Fruit fly (Drosophila melanogaster): Measurements from ENCODE around the gene CG15546.

Gene CG15546

DNA sequence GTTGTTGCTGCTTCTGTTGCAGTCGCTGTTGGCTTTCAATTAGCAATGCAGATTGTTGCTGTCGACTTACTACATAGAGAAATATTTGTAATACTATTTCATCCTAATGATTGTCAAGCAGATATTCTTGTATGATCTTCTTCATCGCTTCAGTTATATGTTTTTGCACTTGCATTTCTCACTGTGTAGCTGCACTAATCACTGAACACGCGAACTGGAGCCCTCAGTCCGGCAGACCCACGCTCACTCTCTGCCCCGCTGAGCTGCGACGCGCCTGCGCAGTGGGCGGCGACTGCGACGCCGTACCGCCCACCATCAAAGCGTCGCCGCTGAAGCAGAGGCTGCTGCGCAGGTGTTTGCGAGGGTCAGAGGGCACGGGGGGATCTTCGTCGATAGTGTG is 1.3 kb downstream of the CG15546 start (continued):
- TF ChIP-seq vvl (GFP tag; IDR thresholded peaks at IDR 0.05) (0 out of 2 replicates have a peak, but pooled peaks have one; percentile 28), CG13424 (tag; optimal IDR thresholded peaks at IDR 0.05) (peak; percentile 1), sens-2 (GFP tag; IDR thresholded peaks at IDR 0.05) (0 out of 2 replicates have a peak, but pooled peaks have one; percentile 34), Xbp1 (GFP tag; optimal IDR thresholded peaks at IDR 0.05) (peak; percentile 11), grau (tag; optimal IDR thresholded peaks at IDR 0.05) (peak; percentile 25), CG14441 (GFP tag; IDR thresholded peaks at IDR 0.05) (0 out of 2 replicates have a peak, but pooled peaks have one; percentile 6), CG10979 (tag; optimal IDR thresholded peaks at IDR 0.05) (peak; percentile 28), ci (GFP tag; IDR thresholded peaks at IDR 0.05) (peak; percentile 63; the same call in 2 of the 3 replicates), CG9932 (GFP tag; IDR thresholded peaks at IDR 0.05) (no peak), dpn (GFP tag; optimal IDR thresholded peaks at IDR 0.05) (peak in 1 of 2 experiments; percentile 1), gsb-n (tag; optimal IDR thresholded peaks at IDR 0.05) (peak; percentile 21), ewg (GFP tag; optimal IDR thresholded peaks at IDR 0.05) (peak; percentile 38), CG2129 (GFP tag; IDR thresholded peaks at IDR 0.05; ENCODE audit: partially characterized antibody) (no peak), CG1603 (tag; optimal IDR thresholded peaks at IDR 0.05) (peak; percentile 44), CG6791 (GFP tag; IDR thresholded peaks at IDR 0.05; ENCODE audit: partially characterized antibody) (no peak)

dm6 chr3R:30872301-30873044 is 3.5 kb downstream of the CG15546 start, which contains the start of gene CG15545:
Gene CG15545 (minus strand): TSS chr3R:30872351.
- TF ChIP-seq sens (GFP tag) (peak; percentile 60), Blimp-1 (GFP tag; optimal IDR thresholded peaks at IDR 0.05) (peak; percentile 21), CG8924 (tag; optimal IDR thresholded peaks at IDR 0.05) (no peak), Mrtf (GFP tag; IDR thresholded peaks at IDR 0.05) (0 out of 3 replicates have a peak, but pooled peaks have one; percentile 9)

DNA sequence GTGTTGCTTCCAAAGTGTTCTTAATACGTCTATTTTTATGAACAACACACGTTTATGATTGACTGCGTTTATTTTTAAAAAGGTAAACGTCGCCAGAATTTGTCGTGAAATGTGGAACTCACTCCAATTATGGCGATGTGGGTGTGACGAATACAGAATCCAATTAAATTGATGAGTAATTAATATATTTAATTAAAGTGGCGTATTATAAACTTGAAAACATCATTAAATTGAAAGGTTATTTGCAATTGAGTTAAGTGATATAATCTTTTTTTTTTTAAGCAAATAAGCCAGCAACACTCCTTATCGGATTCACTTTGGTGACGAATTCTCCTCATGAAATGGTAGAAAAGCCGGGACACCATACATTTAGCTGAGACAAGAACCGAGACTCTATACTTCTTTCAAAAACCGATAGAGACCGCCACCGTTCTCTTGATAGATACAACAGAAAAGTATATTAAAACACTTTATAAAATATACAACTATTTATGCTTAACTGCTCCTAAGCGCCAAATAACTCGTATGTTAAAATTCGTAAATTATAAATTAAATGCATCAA is 5.6 kb downstream of the CG15546 start:
- TF ChIP-seq Xbp1 (GFP tag; optimal IDR thresholded peaks at IDR 0.05) (peak; percentile 10), sens (GFP tag) (peak; percentile 49), NK7.1 (GFP tag; optimal IDR thresholded peaks at IDR 0.05) (no peak), gfzf (GFP tag; optimal IDR thresholded peaks at IDR 0.05) (peak; percentile 2), CG8478 (optimal IDR thresholded peaks at IDR 0.05) (no peak), Jarid2 (GFP tag; optimal IDR thresholded peaks at IDR 0.05) (peak; percentile 13), CG12219 (GFP tag; optimal IDR thresholded peaks at IDR 0.05) (no peak), CG8290 (GFP tag; optimal IDR thresholded peaks at IDR 0.05) (peak; percentile 60), CG8290 (tag; optimal IDR thresholded peaks at IDR 0.05) (peak in 1 of 2 experiments; percentile 29), CG2199 (GFP tag; IDR thresholded peaks at IDR 0.05) (peak; percentile 71; the same call in 2 of the 3 replicates), CG42726 (GFP tag; IDR thresholded peaks at IDR 0.05; ENCODE audit: partially characterized antibody) (peak; percentile 34; the same call in 1 of the 2 replicates), tx (GFP tag; optimal IDR thresholded peaks at IDR 0.05) (no peak), CG11504 (tag; optimal IDR thresholded peaks at IDR 0.05) (peak; percentile 43), CG11085 (GFP tag; IDR thresholded peaks at IDR 0.05) (0 out of 2 replicates have a peak, but pooled peaks have one; percentile 16), CG7839 (tag; optimal IDR thresholded peaks at IDR 0.05) (peak; percentile 33), pita (GFP tag; optimal IDR thresholded peaks at IDR 0.05) (peak; percentile 69), CG7745 (tag; optimal IDR thresholded peaks at IDR 0.05) (no peak), MBD-R2 (GFP tag; IDR thresholded peaks at IDR 0.05) (peak; percentile 11; the same call in 1 of the 2 replicates), Bgb (GFP tag; IDR thresholded peaks at IDR 0.05; ENCODE audit: partially characterized antibody) (peak; percentile 24; the same call in 1 of the 2 replicates), Med (GFP tag) (peak; percentile 73), CTCF (GFP tag; optimal IDR thresholded peaks at IDR 0.05) (peak; percentile 94), CG6272 (GFP tag; IDR thresholded peaks at IDR 0.05) (peak; percentile 35; the same call in 1 of the 2 replicates), stwl (tag; optimal IDR thresholded peaks at IDR 0.05) (peak; percentile 53), oc (tag; optimal IDR thresholded peaks at IDR 0.05) (peak; percentile 17), CG9932 (GFP tag; IDR thresholded peaks at IDR 0.05) (peak; percentile 26; the same call in 1 of the 2 replicates), CG9797 (GFP tag; optimal IDR thresholded peaks at IDR 0.05) (no peak), vvl (GFP tag; IDR thresholded peaks at IDR 0.05) (peak; percentile 20; the same call in 1 of the 2 replicates), nmo (GFP tag; optimal IDR thresholded peaks at IDR 0.05) (peak; percentile 24), Sry-β (GFP tag; optimal IDR thresholded peaks at IDR 0.05) (no peak), CG6791 (GFP tag; IDR thresholded peaks at IDR 0.05; ENCODE audit: partially characterized antibody) (0 out of 3 replicates have a peak, but pooled peaks have one; percentile 10), dpn (GFP tag; optimal IDR thresholded peaks at IDR 0.05) (peak in 1 of 2 experiments; percentile 3)
